Worm (Caenorhabditis elegans) whole organism, L4/young adult: ENCODE results near the gene jkk-1.

Experiments
- W03F9.2 ChIP-seq: fragments of 150-350 bp; optimal IDR thresholded peaks from 2 replicates; lab custom pipeline; 2014; ENCODE audit warnings: missing biosample characterization, missing genetic modification characterization
- him-1 ChIP-seq: sonication (generic microtip); optimal IDR thresholded peaks from 2 replicates; lab custom pipeline; 2016; ENCODE audit warnings: missing genotype, missing genetic modification reagents, missing genetic modification characterization, missing compliant biosample characterization

ce11 chrX:5335368-5335767 lies 32.9 kb upstream of the jkk-1 start, which contains the start of gene C26B9.6:
- TF ChIP-seq W03F9.2 (tag; lab: Kevin White, UChicago) (no peak), him-1 (tag; lab: Kevin White, UChicago) (no peak)
